Worm (Caenorhabditis elegans): Measurements from ENCODE around the gene C44B7.7.

C44B7.7 gene

ce11 chrII:6926488-6926887, 46.5 kb upstream of the C44B7.7 start (continued):
- TF ChIP-seq mdl-1 (tag; optimal IDR thresholded peaks at IDR 0.05) (peak; percentile 62), nhr-76 (tag; optimal IDR thresholded peaks at IDR 0.05) (no peak), fos-1 (tag; optimal IDR thresholded peaks at IDR 0.05) (peak; percentile 37), elt-2 (tag; optimal IDR thresholded peaks at IDR 0.05) (peak; percentile 92), nhr-237 (tag; optimal IDR thresholded peaks at IDR 0.05) (no peak), fkh-10 (GFP tag; optimal IDR thresholded peaks at IDR 0.05) (peak; percentile 44), nhr-25 (tag; optimal IDR thresholded peaks at IDR 0.05) (peak; percentile 37), lin-39 (tag; optimal IDR thresholded peaks at IDR 0.05) (peak; percentile 60), nhr-67 (tag; optimal IDR thresholded peaks at IDR 0.05) (no peak), ztf-4 (tag; optimal IDR thresholded peaks at IDR 0.05) (no peak), ama-1 (optimal IDR thresholded peaks at IDR 0.05) (no peak), nhr-43 (tag; optimal IDR thresholded peaks at IDR 0.05; ENCODE audit: poor library complexity, severe bottlenecking) (no peak), unc-39 (tag; optimal IDR thresholded peaks at IDR 0.05) (no peak), snpc-4 (tag; optimal IDR thresholded peaks at IDR 0.05) (peak; percentile 72)

- TF ChIP-seq sea-2 (GFP tag; optimal IDR thresholded peaks at IDR 0.05): no peak
- no peak for TF ChIP-seq eor-1 (tag; optimal IDR thresholded peaks at IDR 0.05)
- no peak for TF ChIP-seq hmg-11 (tag; optimal IDR thresholded peaks at IDR 0.05)
- no peak for TF ChIP-seq lin-15B (tag; optimal IDR thresholded peaks at IDR 0.05)
- TF ChIP-seq mdl-1 (tag; optimal IDR thresholded peaks at IDR 0.05): no peak
- TF ChIP-seq nhr-12 (tag; optimal IDR thresholded peaks at IDR 0.05): no peak
- TF ChIP-seq nhr-43 (tag; optimal IDR thresholded peaks at IDR 0.05; ENCODE audit: poor library complexity, severe bottlenecking): no peak
- TF ChIP-seq nhr-23 (tag; optimal IDR thresholded peaks at IDR 0.05): no peak
- TF ChIP-seq nhr-237 (tag; optimal IDR thresholded peaks at IDR 0.05): no peak
- no peak for TF ChIP-seq aly-2 (tag; optimal IDR thresholded peaks at IDR 0.05)
- no peak for TF ChIP-seq elt-1 (tag; optimal IDR thresholded peaks at IDR 0.05)
- TF ChIP-seq nhr-11 (tag; optimal IDR thresholded peaks at IDR 0.05): no peak
- no peak for TF ChIP-seq ztf-11 (tag; optimal IDR thresholded peaks at IDR 0.05)
- no peak for TF ChIP-seq lin-39 (tag; optimal IDR thresholded peaks at IDR 0.05)
Measured at ce11 chrII:6926054-6926453, 46.1 kb upstream of the C44B7.7 start.

ce11 chrII:6923792-6924191, 43.8 kb upstream of the C44B7.7 start:
- TF ChIP-seq fos-1 (tag; optimal IDR thresholded peaks at IDR 0.05): no peak
- TF ChIP-seq pha-4 (tag; optimal IDR thresholded peaks at IDR 0.05): no peak
- TF ChIP-seq sea-2 (GFP tag; optimal IDR thresholded peaks at IDR 0.05): no peak
- TF ChIP-seq ztf-11 (tag; optimal IDR thresholded peaks at IDR 0.05): no peak
- TF ChIP-seq snpc-4 (tag; optimal IDR thresholded peaks at IDR 0.05): no peak
- no peak for TF ChIP-seq ceh-9 (tag; optimal IDR thresholded peaks at IDR 0.05)
- no peak for TF ChIP-seq mml-1 (tag; optimal IDR thresholded peaks at IDR 0.05)
- no peak for TF ChIP-seq ztf-4 (tag; optimal IDR thresholded peaks at IDR 0.05)

DNA sequence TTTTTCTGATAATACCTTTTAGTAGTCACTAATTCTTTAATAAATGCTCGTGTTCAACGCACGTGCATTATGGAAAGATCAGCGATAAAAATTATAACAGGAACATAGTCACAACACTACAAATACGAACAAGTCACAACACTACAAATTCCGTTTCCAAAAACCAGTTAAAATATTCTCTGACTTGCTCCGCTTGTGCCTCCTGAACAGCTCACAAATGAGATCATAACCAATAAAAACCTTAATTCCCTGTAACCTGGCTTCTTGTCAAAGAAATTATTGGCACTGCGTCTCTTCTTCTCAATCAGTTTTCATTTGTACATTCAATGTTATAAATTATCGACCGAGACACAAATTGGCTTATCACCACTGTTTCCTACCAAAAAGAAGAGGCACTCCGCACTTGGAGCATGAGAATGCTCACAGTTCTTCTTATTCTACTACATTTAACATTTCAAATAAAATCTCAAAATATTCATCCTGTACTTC, 39.4 kb upstream of the C44B7.7 start, which contains the start of gene B0252.1:
B0252.1 (plus strand) TSS at position 318 of the 489 bp plus-strand sequence.
- TF ChIP-seq pqm-1 (tag; optimal IDR thresholded peaks at IDR 0.05) (peak; percentile 26), daf-12 (tag; optimal IDR thresholded peaks at IDR 0.05) (no peak), elt-2 (tag; optimal IDR thresholded peaks at IDR 0.05) (peak; percentile 65), nhr-11 (tag; optimal IDR thresholded peaks at IDR 0.05) (no peak), elt-3 (tag; optimal IDR thresholded peaks at IDR 0.05) (no peak)

DNA sequence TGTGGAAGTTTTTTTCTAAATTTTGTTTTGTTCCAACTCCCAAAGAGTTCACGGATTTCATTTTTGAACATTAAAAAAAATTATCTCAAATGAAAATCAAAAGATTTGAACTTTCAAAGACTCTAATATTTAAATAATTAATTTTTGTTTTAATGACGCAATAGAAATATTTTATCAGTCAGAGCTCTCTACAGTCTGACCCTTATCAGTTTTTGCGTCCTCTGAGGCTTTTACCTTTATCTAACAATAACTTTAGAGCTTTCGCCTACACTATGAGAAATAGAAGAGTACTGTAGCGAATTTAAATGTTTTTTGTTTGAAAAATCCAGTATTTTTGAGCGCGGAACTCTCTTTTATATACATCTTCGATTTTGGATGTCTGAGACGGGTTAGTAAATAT, 38.9 kb upstream of the C44B7.7 start, which contains the start of gene B0252.5:
B0252.5 (minus strand) TSS at position 17 of the 400 bp plus-strand sequence.
- TF ChIP-seq nhr-237 (tag; optimal IDR thresholded peaks at IDR 0.05) (no peak), nfya-1 (tag; optimal IDR thresholded peaks at IDR 0.05; ENCODE audit: insufficient read depth) (no peak), egl-5 (tag; optimal IDR thresholded peaks at IDR 0.05) (no peak), fkh-10 (GFP tag; optimal IDR thresholded peaks at IDR 0.05) (no peak), R02D3.7 (tag; optimal IDR thresholded peaks at IDR 0.05) (no peak), ztf-4 (tag; optimal IDR thresholded peaks at IDR 0.05) (no peak), pqm-1 (tag; optimal IDR thresholded peaks at IDR 0.05) (peak; percentile 9), elt-2 (tag; optimal IDR thresholded peaks at IDR 0.05) (peak; percentile 55)

Data from whole organism, L3 larva.